Fruit fly (Drosophila melanogaster): ENCODE data around the gene CG7950.

Gene CG7950

DNA sequence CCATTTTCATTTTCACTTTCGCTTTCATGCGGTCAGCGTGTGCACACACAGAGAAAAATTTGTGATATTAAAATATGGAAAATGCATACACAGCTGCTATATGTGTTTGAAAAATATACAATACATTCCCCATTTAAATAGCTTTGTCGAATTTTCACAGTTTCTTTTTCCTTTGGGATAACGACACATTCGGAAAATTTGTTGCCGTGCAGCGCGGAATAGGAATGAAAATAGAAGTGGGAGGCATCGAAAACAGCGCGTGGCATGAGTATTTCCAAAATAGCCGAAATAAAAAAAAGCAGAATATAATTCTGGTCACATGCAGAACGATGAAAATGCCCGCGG is 36.0 kb downstream of the CG7950 start (continued):
- peak; percentile 78 to 80 for TF ChIP-seq Hr51 (GFP tag; optimal IDR thresholded peaks at IDR 0.05)
- TF ChIP-seq tgo (GFP tag; IDR thresholded peaks at IDR 0.05) = peak; percentile 79
- TF ChIP-seq ara (GFP tag; IDR thresholded peaks at IDR 0.05) = peak; percentile 85
- TF ChIP-seq scrt (GFP tag; optimal IDR thresholded peaks at IDR 0.05) = peak; percentile 78
- peak; percentile 91 for TF ChIP-seq sob (GFP tag; IDR thresholded peaks at IDR 0.05)
- peak; percentile 82 for TF ChIP-seq Mrtf (GFP tag; IDR thresholded peaks at IDR 0.05)
- no peak for TF ChIP-seq pfk (GFP tag; optimal IDR thresholded peaks at IDR 0.05)
- peak; percentile 90 for TF ChIP-seq CG30403 (GFP tag; optimal IDR thresholded peaks at IDR 0.05)
- peak; percentile 91 for TF ChIP-seq Rfx (GFP tag; IDR thresholded peaks at IDR 0.05)
- peak; percentile 18 for TF ChIP-seq CTCF (GFP tag; optimal IDR thresholded peaks at IDR 0.05)
- TF ChIP-seq Dp (GFP tag; optimal IDR thresholded peaks at IDR 0.05) = no peak
- peak; percentile 76 for TF ChIP-seq CG17612 (GFP tag; IDR thresholded peaks at IDR 0.05)
- TF ChIP-seq CG10654 (GFP tag; optimal IDR thresholded peaks at IDR 0.05) = peak; percentile 80
- peak; percentile 93 for TF ChIP-seq ci (GFP tag; IDR thresholded peaks at IDR 0.05)
- peak; percentile 83 for TF ChIP-seq caup (GFP tag; optimal IDR thresholded peaks at IDR 0.05; ENCODE audit: severe bottlenecking)
- TF ChIP-seq CG16863 (GFP tag; optimal IDR thresholded peaks at IDR 0.05) = peak; percentile 79
- no peak for TF ChIP-seq lbe (GFP tag; optimal IDR thresholded peaks at IDR 0.05)
- peak; percentile 63; the same call in 1 of the 2 replicates for TF ChIP-seq Nf-YA (GFP tag; IDR thresholded peaks at IDR 0.05)
- peak; percentile 26 for TF ChIP-seq Hmx (GFP tag; optimal IDR thresholded peaks at IDR 0.05)
- TF ChIP-seq CG10209 (GFP tag; optimal IDR thresholded peaks at IDR 0.05) = peak; percentile 80
- peak; percentile 87 for TF ChIP-seq CG12659 (GFP tag; optimal IDR thresholded peaks at IDR 0.05)
- peak; percentile 60; the same call in 2 of the 3 replicates for TF ChIP-seq croc (GFP tag; conservative IDR thresholded peaks at IDR 0.05)
- peak in 1 of 2 experiments; percentile 90 for TF ChIP-seq bsh (GFP tag; optimal IDR thresholded peaks at IDR 0.05)
- TF ChIP-seq toy (GFP tag; IDR thresholded peaks at IDR 0.05) = peak; percentile 53; the same call in 1 of the 2 replicates
- peak; percentile 66 for TF ChIP-seq CG14710 (tag; optimal IDR thresholded peaks at IDR 0.05)
- peak; percentile 46 for TF ChIP-seq CG10462 (GFP tag; optimal IDR thresholded peaks at IDR 0.05)
- peak; percentile 39 for TF ChIP-seq CG8359 (GFP tag; optimal IDR thresholded peaks at IDR 0.05; ENCODE audit: borderline replicate concordance)
- peak; percentile 73 for TF ChIP-seq CG43689 (GFP tag; IDR thresholded peaks at IDR 0.05)
- TF ChIP-seq CG7987 (GFP tag; optimal IDR thresholded peaks at IDR 0.05) = peak; percentile 92
- TF ChIP-seq CG6813 (GFP tag; optimal IDR thresholded peaks at IDR 0.05) = peak; percentile 77
- peak; percentile 87 for TF ChIP-seq CG15269 (tag; optimal IDR thresholded peaks at IDR 0.05)
- peak; percentile 86 for TF ChIP-seq CG9817 (tag; optimal IDR thresholded peaks at IDR 0.05)
- TF ChIP-seq CG2712 (tag; optimal IDR thresholded peaks at IDR 0.05) = peak; percentile 86
- TF ChIP-seq Sry-δ (GFP tag; optimal IDR thresholded peaks at IDR 0.05) = peak; percentile 49
- peak; percentile 60 for TF ChIP-seq salm (tag; optimal IDR thresholded peaks at IDR 0.05)
- TF ChIP-seq fru (optimal IDR thresholded peaks at IDR 0.05) = no peak
- TF ChIP-seq crc (GFP tag; optimal IDR thresholded peaks at IDR 0.05) = peak; percentile 80
- TF ChIP-seq wek (GFP tag; optimal IDR thresholded peaks at IDR 0.05) = peak; percentile 52
- TF ChIP-seq gsb (GFP tag; IDR thresholded peaks at IDR 0.05) = peak; percentile 80
- TF ChIP-seq CG10321 (GFP tag; IDR thresholded peaks at IDR 0.05) = peak; percentile 47; the same call in 1 of the 2 replicates
- peak; percentile 78 for TF ChIP-seq Gug (GFP tag; IDR thresholded peaks at IDR 0.05)
- peak; percentile 12 for TF ChIP-seq Usf (GFP tag; optimal IDR thresholded peaks at IDR 0.05)
- peak; percentile 74 for TF ChIP-seq CrebB (tag; optimal IDR thresholded peaks at IDR 0.05)
- peak; percentile 41 for TF ChIP-seq dmrt11E (tag; optimal IDR thresholded peaks at IDR 0.05)
- peak; percentile 80 for TF ChIP-seq CG18619 (GFP tag; optimal IDR thresholded peaks at IDR 0.05)
- TF ChIP-seq Sox102F (GFP tag; optimal IDR thresholded peaks at IDR 0.05) = peak; percentile 90
- TF ChIP-seq Awh (GFP tag; IDR thresholded peaks at IDR 0.05) = peak; percentile 88
- peak; percentile 50 for TF ChIP-seq MTF-1 (GFP tag; optimal IDR thresholded peaks at IDR 0.05; ENCODE audit: borderline replicate concordance)
- peak; percentile 58 for TF ChIP-seq CG34376 (GFP tag; optimal IDR thresholded peaks at IDR 0.05)
- peak; percentile 68 for TF ChIP-seq CG15514 (GFP tag; optimal IDR thresholded peaks at IDR 0.05)
- TF ChIP-seq CG11695 (GFP tag; IDR thresholded peaks at IDR 0.05) = peak; percentile 78
